Worm (Caenorhabditis elegans): ENCODE measurements around the gene W09D10.4.
"Not testable (repeated sequence)": the region's sequence is repeated elsewhere in the genome, so short reads cannot be mapped to it uniquely, and the experiment has no call there.

Gene W09D10.4

ce11 chrIII:10757540-10757939 is 41.5 kb upstream of the W09D10.4 start, which contains the start of gene rnf-113:
Gene rnf-113 (minus strand): TSS chrIII:10757640.
- TF ChIP-seq tbx-2 (tag; optimal IDR thresholded peaks at IDR 0.05) (no peak), unc-42 (tag; optimal IDR thresholded peaks at IDR 0.05) (no peak), ceh-9 (tag; optimal IDR thresholded peaks at IDR 0.05) (no peak), lin-11 (tag; optimal IDR thresholded peaks at IDR 0.05) (no peak), ets-4 (tag; optimal IDR thresholded peaks at IDR 0.05) (no peak), ama-1 (optimal IDR thresholded peaks at IDR 0.05) (no peak), unc-3 (GFP tag; conservative IDR thresholded peaks at IDR 0.05) (no peak), unc-3 (tag; optimal IDR thresholded peaks at IDR 0.05) (no peak), syd-9 (tag; optimal IDR thresholded peaks at IDR 0.05) (no peak)

- TF ChIP-seq fkh-10 (GFP tag; optimal IDR thresholded peaks at IDR 0.05) = no peak
- no peak for TF ChIP-seq Y22D7AL.16 (tag; optimal IDR thresholded peaks at IDR 0.05)
- TF ChIP-seq syd-9 (tag; optimal IDR thresholded peaks at IDR 0.05) = no peak
- no peak for TF ChIP-seq mec-3 (tag; optimal IDR thresholded peaks at IDR 0.05; ENCODE audit: borderline replicate concordance)
- no peak for TF ChIP-seq ceh-30 (tag; optimal IDR thresholded peaks at IDR 0.05)
- no peak for TF ChIP-seq ceh-34 (tag; optimal IDR thresholded peaks at IDR 0.05)
Observed at ce11 chrIII:10755480-10756066, 39.6 kb upstream of the W09D10.4 start, which contains the start of gene hpl-2. Gene hpl-2 (minus strand): TSS chrIII:10755530.

ce11 chrIII:10754379-10754778 is 38.4 kb upstream of the W09D10.4 start:
- TF ChIP-seq sdc-2 (tag; optimal IDR thresholded peaks at IDR 0.05) = no peak
- no peak for TF ChIP-seq unc-55 (GFP tag; optimal IDR thresholded peaks at IDR 0.05)
- no peak for TF ChIP-seq ceh-22 (tag; optimal IDR thresholded peaks at IDR 0.05)
- TF ChIP-seq rnt-1 (tag; optimal IDR thresholded peaks at IDR 0.05) = no peak
- TF ChIP-seq ceh-9 (tag; optimal IDR thresholded peaks at IDR 0.05) = no peak
- no peak for TF ChIP-seq unc-42 (tag; optimal IDR thresholded peaks at IDR 0.05)

ce11 chrIII:10750043-10750442 is 34.1 kb upstream of the W09D10.4 start, which contains the start of gene enu-3.6:
Gene enu-3.6 (plus strand): TSS chrIII:10750434.
- not testable (repeated sequence) for TF ChIP-seq hlh-8, ceh-2, syd-9 (tag; optimal IDR thresholded peaks at IDR 0.05)

- TF ChIP-seq elt-2 (tag; optimal IDR thresholded peaks at IDR 0.05) = peak; percentile 18
- no peak for TF ChIP-seq fkh-10 (GFP tag; optimal IDR thresholded peaks at IDR 0.05)
- TF ChIP-seq ceh-2 (tag; optimal IDR thresholded peaks at IDR 0.05) = no peak
- TF ChIP-seq hlh-30 (tag; optimal IDR thresholded peaks at IDR 0.05; ENCODE audit: insufficient read depth) = peak; percentile 49
- no peak for TF ChIP-seq hlh-8 (tag; optimal IDR thresholded peaks at IDR 0.05)
- no peak for TF ChIP-seq che-1 (tag; optimal IDR thresholded peaks at IDR 0.05)
- peak; percentile 2 for TF ChIP-seq rnt-1 (tag; optimal IDR thresholded peaks at IDR 0.05)
- no peak for TF ChIP-seq ceh-19 (GFP tag; optimal IDR thresholded peaks at IDR 0.05)
- peak; percentile 78 for TF ChIP-seq unc-55 (GFP tag; optimal IDR thresholded peaks at IDR 0.05)
- no peak for TF ChIP-seq ceh-6 (GFP tag; optimal IDR thresholded peaks at IDR 0.05)
- TF ChIP-seq ets-4 (tag; optimal IDR thresholded peaks at IDR 0.05) = no peak
- TF ChIP-seq T23F11.4 (GFP tag; optimal IDR thresholded peaks at IDR 0.05) = no peak
- peak; percentile 49 for TF ChIP-seq dve-1 (tag; optimal IDR thresholded peaks at IDR 0.05)
- TF ChIP-seq sox-2 (GFP tag; IDR thresholded peaks at IDR 0.05) = no peak
- no peak for TF ChIP-seq ref-2 (tag; optimal IDR thresholded peaks at IDR 0.05)
- TF ChIP-seq ceh-48 (tag; optimal IDR thresholded peaks at IDR 0.05) = peak; percentile 75
- no peak for TF ChIP-seq pqm-1 (tag; optimal IDR thresholded peaks at IDR 0.05)
- TF ChIP-seq pha-2 (tag; optimal IDR thresholded peaks at IDR 0.05) = no peak
- TF ChIP-seq tbx-2 (tag; optimal IDR thresholded peaks at IDR 0.05) = peak; percentile 9
- TF ChIP-seq pag-3 (tag; optimal IDR thresholded peaks at IDR 0.05; ENCODE audit: borderline replicate concordance) = no peak
- TF ChIP-seq ceh-18 (tag; optimal IDR thresholded peaks at IDR 0.05) = peak; percentile 54
- no peak for TF ChIP-seq madf-2 (tag; optimal IDR thresholded peaks at IDR 0.05)
- TF ChIP-seq ceh-34 (tag; optimal IDR thresholded peaks at IDR 0.05) = peak; percentile 8
- TF ChIP-seq fax-1 (tag; optimal IDR thresholded peaks at IDR 0.05) = no peak
- TF ChIP-seq nfya-1 (tag; optimal IDR thresholded peaks at IDR 0.05) = peak; percentile 92
- no peak for TF ChIP-seq ceh-22 (tag; optimal IDR thresholded peaks at IDR 0.05)
- TF ChIP-seq lin-11 (tag; optimal IDR thresholded peaks at IDR 0.05) = no peak
- TF ChIP-seq ceh-31 (tag; optimal IDR thresholded peaks at IDR 0.05) = peak; percentile 49
- TF ChIP-seq ztf-16 (tag; optimal IDR thresholded peaks at IDR 0.05) = no peak
- peak; percentile 27 for TF ChIP-seq unc-42 (tag; optimal IDR thresholded peaks at IDR 0.05)
Observed at ce11 chrIII:10747620-10748479, 31.9 kb upstream of the W09D10.4 start, which contains the start of the genes ran-1 and dkc-1. Gene ran-1 (minus strand): TSS chrIII:10747728. Gene dkc-1 (plus strand): TSS chrIII:10748429.
